Fruit fly (Drosophila melanogaster): ENCODE measurements around the gene tup.

- no peak for TF ChIP-seq psq (optimal IDR thresholded peaks at IDR 0.05)
- TF ChIP-seq EcR (GFP tag; optimal IDR thresholded peaks at IDR 0.05), result no peak
Measured at dm6 chr2L:18867815-18868214, 13.2 kb downstream of the tup start.

Measured in whole organism.